Fruit fly (Drosophila melanogaster) whole organism, embryonic: ENCODE results near the gene mon2.

Experiments
- B-H1 ChIP-seq: fragments of 200-800 bp; sonication (Bioruptor generic); IDR thresholded peaks from 3 replicates; pipeline ENCODE4 v1.3.6; 2022; ENCODE audit warnings: missing biosample characterization, missing genetic modification characterization
- BtbVII ChIP-seq: fragments of 200-800 bp; sonication (Bioruptor generic); optimal IDR thresholded peaks from 3 replicates; lab custom pipeline; 2017; ENCODE audit warnings: missing biosample characterization, mild to moderate bottlenecking, missing genetic modification characterization
- CG12769 ChIP-seq: fragments of 200-800 bp; sonication (Bioruptor generic); optimal IDR thresholded peaks from 2 replicates; lab custom pipeline; 2019; ENCODE audit warnings: missing biosample characterization, mild to moderate bottlenecking, missing genetic modification characterization, moderate library complexity
- CG13894 ChIP-seq: fragments of 200-800 bp; sonication (Bioruptor generic); optimal IDR thresholded peaks from 3 replicates; lab custom pipeline; 2018; ENCODE audit warnings: missing biosample characterization, mild to moderate bottlenecking, missing genetic modification characterization, moderate library complexity
- CG15601 ChIP-seq: fragments of 200-800 bp; sonication (Bioruptor generic); optimal IDR thresholded peaks from 3 replicates; lab custom pipeline; 2019; ENCODE audit warnings: missing biosample characterization, mild to moderate bottlenecking, missing genetic modification characterization, moderate library complexity
- CG16863 ChIP-seq: fragments of 200-800 bp; sonication (Bioruptor generic); optimal IDR thresholded peaks from 3 replicates; lab custom pipeline; 2016; ENCODE audit warnings: missing biosample characterization, missing genetic modification characterization
- CG17186 ChIP-seq: fragments of 200-800 bp; sonication (Bioruptor generic); optimal IDR thresholded peaks from 3 replicates; lab custom pipeline; 2017; ENCODE audit warnings: missing biosample characterization, missing genetic modification reagents, missing genetic modification characterization
- CG2202 ChIP-seq: fragments of 200-800 bp; sonication (Bioruptor generic); optimal IDR thresholded peaks from 2 replicates; lab custom pipeline; 2018; ENCODE audit warnings: missing biosample characterization, mild to moderate bottlenecking, missing genetic modification characterization
- CG2678 ChIP-seq: fragments of 200-800 bp; sonication (Bioruptor generic); optimal IDR thresholded peaks from 3 replicates; lab custom pipeline; 2019; ENCODE audit warnings: missing biosample characterization, mild to moderate bottlenecking, missing genetic modification characterization, moderate library complexity
- CG2712 ChIP-seq: fragments of 200-800 bp; optimal IDR thresholded peaks from 3 replicates; lab custom pipeline; 2019; ENCODE audit warnings: missing biosample characterization, mild to moderate bottlenecking, missing genetic modification characterization, moderate library complexity
- CG5953 ChIP-seq: fragments of 200-800 bp; sonication (Bioruptor generic); IDR thresholded peaks from 2 replicates; pipeline ENCODE4 v1.3.6; 2022; ENCODE audit warnings: missing biosample characterization, missing genetic modification characterization
- CG9437 ChIP-seq: fragments of 200-800 bp; sonication (Bioruptor generic); optimal IDR thresholded peaks from 2 replicates; lab custom pipeline; 2018; ENCODE audit warnings: missing biosample characterization, mild to moderate bottlenecking, missing genetic modification characterization
- CG9609 ChIP-seq: fragments of 200-800 bp; sonication (Bioruptor generic); optimal IDR thresholded peaks from 3 replicates; lab custom pipeline; 2016; ENCODE audit warnings: missing biosample characterization, missing genetic modification characterization
- D ChIP-seq, 2 experiments: fragments of 200-800 bp in 1 of 2; fragments of >200 bp in 1 of 2; sonication (Bioruptor generic) in 1 of 2; optimal IDR thresholded peaks; 2 replicates in 1 of 2; 3 replicates in 1 of 2; lab custom pipeline; 2017; ENCODE audit warnings: mild to moderate bottlenecking in 1 of 2, missing biosample characterization in 1 of 2, missing genetic modification characterization in 1 of 2, missing genetic modification reagents in 1 of 2
- D19A ChIP-seq: fragments of 200-800 bp; optimal IDR thresholded peaks from 3 replicates; lab custom pipeline; 2019; ENCODE audit warnings: missing biosample characterization, mild to moderate bottlenecking, missing genetic modification characterization, moderate library complexity
- Dbx ChIP-seq: fragments of 200-800 bp; sonication (Bioruptor generic); IDR thresholded peaks from 3 replicates; pipeline ENCODE4 v1.3.6; 2022; ENCODE audit warnings: missing biosample characterization, missing genetic modification characterization
- Doc3 ChIP-seq: fragments of 200-800 bp; sonication (Bioruptor generic); IDR thresholded peaks from 3 replicates; pipeline ENCODE4 v1.3.6; 2022; ENCODE audit warnings: missing biosample characterization, missing genetic modification characterization; ENCODE audit not compliant: partially characterized antibody
- HLHmδ ChIP-seq: fragments of 200-800 bp; sonication (Bioruptor generic); optimal IDR thresholded peaks from 2 replicates; lab custom pipeline; 2018; ENCODE audit warnings: missing biosample characterization, mild to moderate bottlenecking, missing genetic modification characterization, moderate library complexity
- Max ChIP-seq: fragments of 200-800 bp; sonication (Bioruptor generic); optimal IDR thresholded peaks from 2 replicates; lab custom pipeline; 2016; ENCODE audit warnings: missing biosample characterization, mild to moderate bottlenecking, missing genetic modification characterization
- NC2β ChIP-seq: fragments of 200-800 bp; sonication (Bioruptor generic); optimal IDR thresholded peaks from 2 replicates; lab custom pipeline; 2016; ENCODE audit warnings: missing biosample characterization, missing genetic modification characterization
- Nf-YA ChIP-seq: fragments of 200-800 bp; sonication (Bioruptor generic); IDR thresholded peaks from 2 replicates; pipeline ENCODE4 v1.3.6; 2022; ENCODE audit warnings: missing biosample characterization, missing genetic modification characterization
- Poxn ChIP-seq: fragments of 200-800 bp; sonication (Bioruptor generic); IDR thresholded peaks from 2 replicates; pipeline ENCODE4 v1.3.6; 2022; ENCODE audit warnings: missing biosample characterization, missing genetic modification characterization
- Rfx ChIP-seq: fragments of 200-800 bp; sonication (Bioruptor generic); IDR thresholded peaks from 2 replicates; pipeline ENCODE4 v1.3.6; 2022; ENCODE audit warnings: missing biosample characterization, missing genetic modification characterization
- Taf1 ChIP-seq: fragments of 200-800 bp; sonication (Bioruptor generic); IDR thresholded peaks from 2 replicates; pipeline ENCODE4 v1.3.6; 2022; ENCODE audit warnings: missing biosample characterization, missing genetic modification characterization
- Xbp1 ChIP-seq: fragments of 200-800 bp; sonication (Bioruptor generic); optimal IDR thresholded peaks from 3 replicates; lab custom pipeline; 2016; ENCODE audit warnings: missing biosample characterization, mild to moderate bottlenecking, missing genetic modification characterization
- ap ChIP-seq: fragments of 200-800 bp; sonication (Bioruptor generic); IDR thresholded peaks from 2 replicates; pipeline ENCODE4 v1.3.6; 2022; ENCODE audit warnings: missing biosample characterization, missing genetic modification characterization
- btn ChIP-seq: fragments of 200-800 bp; sonication (Bioruptor generic); optimal IDR thresholded peaks from 2 replicates; lab custom pipeline; 2016; ENCODE audit warnings: missing biosample characterization, missing genetic modification characterization
- cas ChIP-seq: fragments of 200-800 bp; sonication (Bioruptor generic); IDR thresholded peaks from 2 replicates; pipeline ENCODE4 v1.3.6; 2022; ENCODE audit warnings: missing biosample characterization, missing genetic modification characterization
- chinmo ChIP-seq: fragments of 200-800 bp; sonication (Bioruptor generic); IDR thresholded peaks from 4 replicates; pipeline ENCODE4 v1.3.6; 2022; ENCODE audit warnings: missing biosample characterization, missing genetic modification characterization; ENCODE audit not compliant: partially characterized antibody
- chm ChIP-seq: fragments of 200-800 bp; sonication (Bioruptor generic); IDR thresholded peaks from 2 replicates; pipeline ENCODE4 v1.3.6; 2022; ENCODE audit warnings: missing biosample characterization, missing genetic modification characterization
- ci ChIP-seq: fragments of 200-800 bp; sonication (Bioruptor generic); IDR thresholded peaks from 3 replicates; pipeline ENCODE4 v1.3.6; 2022; ENCODE audit warnings: missing biosample characterization, missing genetic modification characterization
- crol ChIP-seq: fragments of 200-800 bp; sonication (Bioruptor generic); IDR thresholded peaks from 2 replicates; pipeline ENCODE4 v1.3.6; 2022; ENCODE audit warnings: missing biosample characterization, missing genetic modification characterization
- dati ChIP-seq: fragments of 200-800 bp; sonication (Bioruptor generic); IDR thresholded peaks from 2 replicates; pipeline ENCODE4 v1.3.6; 2022; ENCODE audit warnings: missing biosample characterization, missing genetic modification characterization
- dpn ChIP-seq, 2 experiments: fragments of 200-800 bp; sonication (Bioruptor generic); optimal IDR thresholded peaks; 3 replicates each; lab custom pipeline; 2016; ENCODE audit warnings: missing biosample characterization in 2 of 2, missing genetic modification characterization in 2 of 2
- ftz-f1 ChIP-seq: fragments of 200-800 bp; sonication (Bioruptor generic); optimal IDR thresholded peaks from 2 replicates; lab custom pipeline; 2016; ENCODE audit warnings: missing biosample characterization, missing genetic modification characterization
- gcm ChIP-seq: fragments of 200-800 bp; sonication (Bioruptor generic); optimal IDR thresholded peaks from 2 replicates; lab custom pipeline; 2019; ENCODE audit warnings: missing biosample characterization, mild to moderate bottlenecking, missing genetic modification characterization, moderate library complexity
- grau ChIP-seq: fragments of 200-800 bp; optimal IDR thresholded peaks from 3 replicates; lab custom pipeline; 2019; ENCODE audit warnings: missing biosample characterization, mild to moderate bottlenecking, missing genetic modification characterization, moderate library complexity
- pho ChIP-seq: fragments of 200-800 bp; sonication (Bioruptor generic); optimal IDR thresholded peaks from 2 replicates; lab custom pipeline; 2016; ENCODE audit warnings: missing biosample characterization, missing genetic modification characterization
- pros ChIP-seq: fragments of 200-800 bp; sonication (Bioruptor generic); optimal IDR thresholded peaks from 3 replicates; lab custom pipeline; 2019; ENCODE audit warnings: missing biosample characterization, mild to moderate bottlenecking, missing genetic modification characterization, moderate library complexity
- schlank ChIP-seq: fragments of 200-800 bp; sonication (Bioruptor generic); optimal IDR thresholded peaks from 2 replicates; lab custom pipeline; 2018; ENCODE audit warnings: missing biosample characterization, mild to moderate bottlenecking, missing genetic modification characterization
- sd ChIP-seq: fragments of 200-800 bp; sonication (Bioruptor generic); optimal IDR thresholded peaks from 3 replicates; lab custom pipeline; 2018; ENCODE audit warnings: missing biosample characterization, mild to moderate bottlenecking, missing genetic modification characterization, moderate library complexity
- slbo ChIP-seq: fragments of 200-800 bp; sonication (Bioruptor generic); IDR thresholded peaks from 2 replicates; pipeline ENCODE4 v1.3.6; 2022; ENCODE audit warnings: missing biosample characterization, missing genetic modification characterization
- slp2 ChIP-seq: fragments of 200-800 bp; sonication (Bioruptor generic); optimal IDR thresholded peaks from 2 replicates; lab custom pipeline; 2016; ENCODE audit warnings: missing biosample characterization, missing genetic modification characterization
- sr ChIP-seq: fragments of 200-800 bp; sonication (Bioruptor generic); IDR thresholded peaks from 3 replicates; pipeline ENCODE4 v1.3.6; 2022; ENCODE audit warnings: missing biosample characterization, missing genetic modification characterization
- stwl ChIP-seq: fragments of 200-800 bp; sonication (Bioruptor generic); optimal IDR thresholded peaks from 3 replicates; lab custom pipeline; 2018; ENCODE audit warnings: missing biosample characterization, mild to moderate bottlenecking, missing genetic modification characterization, moderate library complexity
- sug ChIP-seq: fragments of 200-800 bp; optimal IDR thresholded peaks from 2 replicates; lab custom pipeline; 2019; ENCODE audit warnings: missing biosample characterization, mild to moderate bottlenecking, missing genetic modification characterization, moderate library complexity
- twi ChIP-seq: fragments of 200-800 bp; optimal IDR thresholded peaks from 2 replicates; lab custom pipeline; 2019; ENCODE audit warnings: missing biosample characterization, mild to moderate bottlenecking, missing genetic modification characterization, moderate library complexity
- vvl ChIP-seq: fragments of 200-800 bp; sonication (Bioruptor generic); IDR thresholded peaks from 2 replicates; pipeline ENCODE4 v1.3.6; 2022; ENCODE audit warnings: missing biosample characterization, missing genetic modification characterization

mon2 gene

DNA sequence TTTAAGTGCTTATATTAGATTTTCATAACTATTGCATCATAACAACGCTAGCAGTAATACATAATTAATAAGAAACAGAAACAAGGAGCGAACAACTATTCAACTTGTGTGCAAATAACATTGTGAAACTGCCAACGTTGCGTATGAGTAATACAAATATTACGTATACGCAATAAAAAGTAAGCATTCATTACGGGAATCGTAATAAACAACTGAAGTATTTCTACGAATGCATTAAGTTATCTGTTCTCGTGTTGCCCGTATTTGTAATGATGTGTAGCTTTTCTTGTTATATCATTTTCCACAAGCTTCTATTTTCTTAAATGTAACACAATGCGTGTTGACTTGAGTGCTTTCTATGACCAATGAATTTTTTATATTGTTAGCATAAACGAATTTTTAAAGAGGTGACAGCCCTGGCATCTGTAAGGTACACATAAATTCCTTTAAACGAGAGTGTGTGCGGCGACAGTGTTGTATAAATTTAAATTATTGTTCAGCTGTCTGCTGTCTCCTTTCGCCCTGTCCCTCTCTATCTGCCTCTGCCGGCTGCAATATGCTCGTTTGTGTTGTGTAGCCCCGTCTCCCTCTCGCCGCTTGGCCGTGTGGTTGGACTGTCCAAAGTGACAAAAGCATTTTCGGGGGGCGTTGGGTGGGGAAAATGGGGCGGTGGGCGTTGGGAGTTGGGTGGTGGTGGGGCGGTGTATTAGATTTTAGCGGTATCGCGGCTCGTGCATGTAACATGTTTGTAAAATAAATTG, 24.0 kb downstream of the mon2 start (continued):
- no peak for TF ChIP-seq HLHmδ
- TF ChIP-seq D19A, result no peak
- no peak for TF ChIP-seq cas (GFP tag; lab: Robert Waterston, UW)

dm6 chr2L:8099050-8099449, 24.8 kb downstream of the mon2 start:
- no peak for TF ChIP-seq CG9609 (GFP tag; lab: Kevin White, UChicago)
- no peak for TF ChIP-seq BtbVII
- no peak for TF ChIP-seq Doc3
- TF ChIP-seq CG5953 (GFP tag; lab: Robert Waterston, UW), result no peak
- TF ChIP-seq Rfx (GFP tag; lab: Robert Waterston, UW), result 0 out of 2 replicates have a peak, but pooled peaks have one; percentile 10
- no peak for TF ChIP-seq ftz-f1 (GFP tag; lab: Kevin White, UChicago)
- TF ChIP-seq Poxn (GFP tag; lab: Robert Waterston, UW), result no peak
- no peak for TF ChIP-seq vvl (GFP tag; lab: Robert Waterston, UW)
- peak; percentile 34; the same call in 1 of the 3 replicates for TF ChIP-seq Dbx (GFP tag; lab: Robert Waterston, UW)
- TF ChIP-seq pros, result no peak
- TF ChIP-seq sd (tag; lab: Kevin White, UChicago), result peak; percentile 95
- TF ChIP-seq stwl (tag; lab: Kevin White, UChicago), result no peak
- no peak for TF ChIP-seq btn (GFP tag; lab: Kevin White, UChicago)
- no peak for TF ChIP-seq gcm (GFP tag; lab: Kevin White, UChicago)
- no peak for TF ChIP-seq twi
- no peak for TF ChIP-seq D (optimal IDR thresholded peaks at IDR 0.05; lab: Kevin White, UChicago)
- no peak for TF ChIP-seq D (GFP tag; optimal IDR thresholded peaks at IDR 0.05; lab: Kevin White, UChicago)
- TF ChIP-seq slbo (GFP tag; lab: Robert Waterston, UW), result no peak
- no peak for TF ChIP-seq ci (GFP tag; lab: Robert Waterston, UW)
- TF ChIP-seq CG16863 (GFP tag; lab: Kevin White, UChicago), result no peak
- TF ChIP-seq dati, result no peak
- TF ChIP-seq CG2678 (tag; lab: Kevin White, UChicago), result no peak
- TF ChIP-seq CG2202 (tag; lab: Kevin White, UChicago), result no peak
- TF ChIP-seq Nf-YA (GFP tag; lab: Robert Waterston, UW), result 0 out of 2 replicates have a peak, but pooled peaks have one; percentile 7
- TF ChIP-seq CG13894 (tag; lab: Kevin White, UChicago), result no peak
- no peak for TF ChIP-seq chm (GFP tag; lab: Robert Waterston, UW)
- no peak for TF ChIP-seq dpn (GFP tag; optimal IDR thresholded peaks at IDR 0.05; lab: Kevin White, UChicago)
- TF ChIP-seq Taf1 (GFP tag; lab: Robert Waterston, UW), result no peak
- TF ChIP-seq CG12769 (tag; lab: Kevin White, UChicago), result peak; percentile 73
- no peak for TF ChIP-seq CG15601
- TF ChIP-seq B-H1 (GFP tag; lab: Robert Waterston, UW), result no peak
- TF ChIP-seq Max (GFP tag; lab: Kevin White, UChicago), result no peak
- TF ChIP-seq grau, result no peak
- TF ChIP-seq sr, result 0 out of 3 replicates have a peak, but pooled peaks have one; percentile 3
- TF ChIP-seq schlank (tag; lab: Kevin White, UChicago), result no peak
- peak; percentile 67; the same call in 1 of the 4 replicates for TF ChIP-seq chinmo (GFP tag; lab: Robert Waterston, UW)
- TF ChIP-seq pho (GFP tag; lab: Kevin White, UChicago), result no peak
- TF ChIP-seq slp2 (GFP tag; lab: Kevin White, UChicago), result no peak
- no peak for TF ChIP-seq CG9437 (GFP tag; lab: Kevin White, UChicago)
- no peak for TF ChIP-seq NC2β (GFP tag; lab: Kevin White, UChicago)
- no peak for TF ChIP-seq CG17186 (GFP tag; lab: Kevin White, UChicago)
- TF ChIP-seq CG2712 (tag; lab: Kevin White, UChicago), result no peak
- TF ChIP-seq ap (GFP tag; lab: Robert Waterston, UW), result no peak
- TF ChIP-seq Xbp1 (GFP tag; lab: Kevin White, UChicago), result no peak
- TF ChIP-seq sug (tag; lab: Kevin White, UChicago), result peak; percentile 60
- peak; percentile 28; the same call in 1 of the 2 replicates for TF ChIP-seq crol (GFP tag; lab: Robert Waterston, UW)
